Fruit fly (Drosophila melanogaster) S2 (cell line): ENCODE measurements around the gene arg.

Experiments used
- CG8478 ChIP-seq: fragments of >200 bp; optimal IDR thresholded peaks from 2 replicates; lab custom pipeline; 2018
- CTCF ChIP-seq, 2 experiments: fragments of >200 bp; optimal IDR thresholded peaks; 2 replicates each; lab custom pipeline; 2018

- TF ChIP-seq CG8478 (lab: Kevin White, UChicago) (no peak), CTCF (optimal IDR thresholded peaks at IDR 0.05; lab: Kevin White, UChicago) (no peak)
These were observed 15.1 kb downstream of the arg start for dm6 chrX:524331-524730.
